Fruit fly (Drosophila melanogaster) whole organism, embryonic: ENCODE results near the gene CG11703.

Source experiments
- BEAF-32 ChIP-seq: fragments of 200-800 bp; sonication (Bioruptor generic); optimal IDR thresholded peaks from 3 replicates; lab custom pipeline; 2017; ENCODE audit warnings: missing biosample characterization, missing genetic modification characterization, mild to moderate bottlenecking, moderate library complexity, missing genetic modification reagents
- Bgb ChIP-seq: fragments of 200-800 bp; sonication (Bioruptor generic); IDR thresholded peaks from 2 replicates; pipeline ENCODE4 v1.3.6; 2022; ENCODE audit warnings: missing biosample characterization, missing genetic modification characterization; ENCODE audit not compliant: partially characterized antibody
- Bteb2 ChIP-seq: fragments of 200-800 bp; sonication (Bioruptor generic); optimal IDR thresholded peaks from 2 replicates; lab custom pipeline; 2016; ENCODE audit warnings: missing biosample characterization, missing genetic modification characterization
- CG10565 ChIP-seq: fragments of 200-800 bp; sonication (Bioruptor generic); optimal IDR thresholded peaks from 3 replicates; lab custom pipeline; 2016; ENCODE audit warnings: missing biosample characterization, mild to moderate bottlenecking, missing genetic modification characterization
- CG12155 ChIP-seq: fragments of 200-800 bp; sonication (Bioruptor generic); optimal IDR thresholded peaks from 3 replicates; lab custom pipeline; 2016; ENCODE audit warnings: missing biosample characterization, missing genetic modification characterization
- CG12744 ChIP-seq: fragments of 200-800 bp; sonication (Bioruptor generic); optimal IDR thresholded peaks from 2 replicates; lab custom pipeline; 2016; ENCODE audit warnings: missing biosample characterization, missing genetic modification characterization
- CG14860 ChIP-seq: fragments of 200-800 bp; sonication (Bioruptor generic); IDR thresholded peaks from 3 replicates; pipeline ENCODE4 v1.3.6; 2022; ENCODE audit warnings: missing biosample characterization, missing genetic modification characterization; ENCODE audit not compliant: partially characterized antibody
- CG1529 ChIP-seq: fragments of 200-800 bp; sonication (Bioruptor generic); optimal IDR thresholded peaks from 3 replicates; lab custom pipeline; 2018; ENCODE audit warnings: missing biosample characterization, missing genetic modification characterization
- CG15696 ChIP-seq: fragments of 200-800 bp; sonication (Bioruptor generic); optimal IDR thresholded peaks from 2 replicates; lab custom pipeline; 2019; ENCODE audit warnings: missing biosample characterization, mild to moderate bottlenecking, missing genetic modification characterization, moderate library complexity
- CG16813 ChIP-seq: fragments of 200-800 bp; sonication (Bioruptor generic); IDR thresholded peaks from 3 replicates; pipeline ENCODE4 v1.3.6; 2022; ENCODE audit warnings: missing biosample characterization, missing genetic modification characterization; ENCODE audit not compliant: partially characterized antibody
- CG17802 ChIP-seq: fragments of 200-800 bp; sonication (Bioruptor generic); optimal IDR thresholded peaks from 2 replicates; lab custom pipeline; 2018; ENCODE audit warnings: missing biosample characterization, mild to moderate bottlenecking, missing genetic modification characterization, moderate library complexity
- CG18476 ChIP-seq: fragments of 200-800 bp; sonication (Bioruptor generic); optimal IDR thresholded peaks from 2 replicates; lab custom pipeline; 2016; ENCODE audit warnings: missing biosample characterization, mild to moderate bottlenecking, missing genetic modification characterization
- CG2202 ChIP-seq: fragments of 200-800 bp; sonication (Bioruptor generic); optimal IDR thresholded peaks from 2 replicates; lab custom pipeline; 2018; ENCODE audit warnings: missing biosample characterization, mild to moderate bottlenecking, missing genetic modification characterization
- CG33213 ChIP-seq: fragments of 200-800 bp; sonication (Bioruptor generic); optimal IDR thresholded peaks from 3 replicates; lab custom pipeline; 2016; ENCODE audit warnings: missing biosample characterization, missing genetic modification characterization
- CG9727 ChIP-seq: fragments of 200-800 bp; sonication (Bioruptor generic); optimal IDR thresholded peaks from 3 replicates; lab custom pipeline; 2017; ENCODE audit warnings: missing biosample characterization, mild to moderate bottlenecking, missing genetic modification characterization
- CG9876 ChIP-seq: fragments of 200-800 bp; sonication (Bioruptor generic); optimal IDR thresholded peaks from 2 replicates; lab custom pipeline; 2016; ENCODE audit warnings: missing biosample characterization, missing genetic modification characterization
- CG9932 ChIP-seq: fragments of 200-800 bp; sonication (Bioruptor generic); IDR thresholded peaks from 2 replicates; pipeline ENCODE4 v1.3.6; 2022; ENCODE audit warnings: missing biosample characterization, missing genetic modification characterization
- D19B ChIP-seq: fragments of 200-800 bp; sonication (Bioruptor generic); optimal IDR thresholded peaks from 2 replicates; lab custom pipeline; 2017; ENCODE audit warnings: missing biosample characterization, mild to moderate bottlenecking, missing genetic modification characterization
- H2.0 ChIP-seq: fragments of 200-800 bp; sonication (Bioruptor generic); IDR thresholded peaks from 2 replicates; pipeline ENCODE4 v1.3.6; 2022; ENCODE audit warnings: missing biosample characterization, missing genetic modification characterization
- Hsf ChIP-seq: fragments of 200-800 bp; sonication (Bioruptor generic); optimal IDR thresholded peaks from 3 replicates; lab custom pipeline; 2016; ENCODE audit warnings: missing biosample characterization, missing genetic modification characterization
- MBD-R2 ChIP-seq: fragments of 200-800 bp; sonication (Bioruptor generic); IDR thresholded peaks from 2 replicates; pipeline ENCODE4 v1.3.6; 2022; ENCODE audit warnings: missing biosample characterization, missing genetic modification characterization
- Nf-YB ChIP-seq: fragments of 200-800 bp; sonication (Bioruptor generic); optimal IDR thresholded peaks from 3 replicates; lab custom pipeline; 2019; ENCODE audit warnings: missing biosample characterization, mild to moderate bottlenecking, missing genetic modification characterization, moderate library complexity
- Sin3A ChIP-seq: fragments of >200 bp; optimal IDR thresholded peaks from 2 replicates; lab custom pipeline; 2018
- Six4 ChIP-seq: fragments of 200-800 bp; sonication (Bioruptor generic); optimal IDR thresholded peaks from 2 replicates; lab custom pipeline; 2016; ENCODE audit warnings: missing biosample characterization, missing genetic modification characterization
- abd-A ChIP-seq: fragments of 200-800 bp; sonication (Bioruptor generic); optimal IDR thresholded peaks from 3 replicates; lab custom pipeline; 2019; ENCODE audit warnings: missing biosample characterization, mild to moderate bottlenecking, missing genetic modification characterization, moderate library complexity
- al ChIP-seq: fragments of 200-800 bp; sonication (Bioruptor generic); IDR thresholded peaks from 2 replicates; pipeline ENCODE4 v1.3.6; 2022; ENCODE audit warnings: missing biosample characterization, missing genetic modification characterization
- cg ChIP-seq: fragments of 200-800 bp; sonication (Bioruptor generic); optimal IDR thresholded peaks from 3 replicates; lab custom pipeline; 2019; ENCODE audit warnings: missing biosample characterization, mild to moderate bottlenecking, missing genetic modification characterization, moderate library complexity
- cwo ChIP-seq: fragments of 200-800 bp; sonication (Bioruptor generic); optimal IDR thresholded peaks from 3 replicates; lab custom pipeline; 2017; ENCODE audit warnings: missing biosample characterization, missing genetic modification characterization, mild to moderate bottlenecking, moderate library complexity, missing genetic modification reagents
- en ChIP-seq: fragments of 200-800 bp; sonication (Bioruptor generic); optimal IDR thresholded peaks from 2 replicates; lab custom pipeline; 2016; ENCODE audit warnings: missing biosample characterization, missing genetic modification characterization
- fru ChIP-seq: fragments of >200 bp; optimal IDR thresholded peaks from 2 replicates; lab custom pipeline; 2017
- fu2 ChIP-seq: fragments of 200-800 bp; sonication (Bioruptor generic); optimal IDR thresholded peaks from 2 replicates; lab custom pipeline; 2016; ENCODE audit warnings: missing biosample characterization, missing genetic modification characterization
- gro ChIP-seq: fragments of 200-800 bp; sonication (Bioruptor generic); optimal IDR thresholded peaks from 2 replicates; lab custom pipeline; 2016; ENCODE audit warnings: missing biosample characterization, missing genetic modification characterization
- gsb ChIP-seq: fragments of 200-800 bp; sonication (Bioruptor generic); IDR thresholded peaks from 2 replicates; pipeline ENCODE4 v1.3.6; 2022; ENCODE audit warnings: missing biosample characterization, missing genetic modification characterization
- gsb-n ChIP-seq: fragments of 200-800 bp; sonication (Bioruptor generic); optimal IDR thresholded peaks from 3 replicates; lab custom pipeline; 2018; ENCODE audit warnings: missing biosample characterization, mild to moderate bottlenecking, missing genetic modification characterization
- ken ChIP-seq: fragments of 200-800 bp; sonication (Bioruptor generic); IDR thresholded peaks from 3 replicates; pipeline ENCODE4 v1.3.6; 2022; ENCODE audit warnings: missing biosample characterization, missing genetic modification characterization
- knrl ChIP-seq: fragments of 200-800 bp; sonication (Bioruptor generic); IDR thresholded peaks from 3 replicates; pipeline ENCODE4 v1.3.6; 2022; ENCODE audit warnings: missing biosample characterization, missing genetic modification characterization; ENCODE audit not compliant: partially characterized antibody
- lbe ChIP-seq: fragments of 200-800 bp; sonication (Bioruptor generic); optimal IDR thresholded peaks from 2 replicates; lab custom pipeline; 2016; ENCODE audit warnings: missing biosample characterization, mild to moderate bottlenecking, missing genetic modification characterization
- onecut ChIP-seq: fragments of 200-800 bp; sonication (Bioruptor generic); IDR thresholded peaks from 2 replicates; pipeline ENCODE4 v1.3.6; 2022; ENCODE audit warnings: missing biosample characterization, missing genetic modification characterization
- prd ChIP-seq, 3 experiments: fragments of >200 bp in 2 of 3; fragments of 200-800 bp in 1 of 3; sonication (Bioruptor generic) in 1 of 3; optimal IDR thresholded peaks in 2 of 3; IDR thresholded peaks in 1 of 3; 2 replicates in 2 of 3; 3 replicates in 1 of 3; pipeline versions ENCODE4 v1.3.6 to Lab custom; 2017 to 2022; ENCODE audit warnings: missing biosample characterization in 1 of 3, missing genetic modification characterization in 1 of 3
- pzg ChIP-seq: fragments of 200-800 bp; sonication (Bioruptor generic); optimal IDR thresholded peaks from 3 replicates; lab custom pipeline; 2018; ENCODE audit warnings: missing biosample characterization, mild to moderate bottlenecking, missing genetic modification characterization, moderate library complexity
- scrt ChIP-seq: fragments of 200-800 bp; sonication (Bioruptor generic); optimal IDR thresholded peaks from 2 replicates; lab custom pipeline; 2018; ENCODE audit warnings: missing biosample characterization, mild to moderate bottlenecking, missing genetic modification characterization, moderate library complexity
- sna ChIP-seq: fragments of 200-800 bp; sonication (Bioruptor generic); IDR thresholded peaks from 2 replicates; pipeline ENCODE4 v1.3.6; 2022; ENCODE audit warnings: missing biosample characterization, missing genetic modification characterization; ENCODE audit not compliant: partially characterized antibody
- so ChIP-seq: fragments of 200-800 bp; sonication (Bioruptor generic); IDR thresholded peaks from 3 replicates; pipeline ENCODE4 v1.3.6; 2022; ENCODE audit warnings: missing biosample characterization, missing genetic modification characterization
- sr ChIP-seq: fragments of 200-800 bp; sonication (Bioruptor generic); IDR thresholded peaks from 3 replicates; pipeline ENCODE4 v1.3.6; 2022; ENCODE audit warnings: missing biosample characterization, missing genetic modification characterization
- tgo ChIP-seq: fragments of 200-800 bp; sonication (Bioruptor generic); IDR thresholded peaks from 3 replicates; pipeline ENCODE4 v1.3.6; 2022; ENCODE audit warnings: missing biosample characterization, missing genetic modification characterization
- tin ChIP-seq: fragments of 200-800 bp; sonication (Bioruptor generic); optimal IDR thresholded peaks from 3 replicates; lab custom pipeline; 2016; ENCODE audit warnings: missing biosample characterization, missing genetic modification characterization
- toy ChIP-seq: fragments of 200-800 bp; sonication (Bioruptor generic); IDR thresholded peaks from 2 replicates; pipeline ENCODE4 v1.3.6; 2022; ENCODE audit warnings: missing biosample characterization, missing genetic modification characterization
- ttk ChIP-seq: fragments of 200-800 bp; sonication (Bioruptor generic); IDR thresholded peaks from 2 replicates; pipeline ENCODE4 v2.1.2; 2022; ENCODE audit warnings: missing biosample characterization, missing genetic modification characterization
- vfl ChIP-seq: fragments of 200-800 bp; sonication (Bioruptor generic); optimal IDR thresholded peaks from 2 replicates; lab custom pipeline; 2016; ENCODE audit warnings: missing biosample characterization, missing genetic modification characterization
- vvl ChIP-seq: fragments of 200-800 bp; sonication (Bioruptor generic); IDR thresholded peaks from 2 replicates; pipeline ENCODE4 v1.3.6; 2022; ENCODE audit warnings: missing biosample characterization, missing genetic modification characterization

Gene CG11703

dm6 chr3R:19180263-19180893 is 47.6 kb downstream of the CG11703 start, which contains the start of the genes CG5555 and myd (continued):
- TF ChIP-seq CG14860 (GFP tag; lab: Robert Waterston, UW) (peak; percentile 75), al (GFP tag; lab: Robert Waterston, UW) (no peak), CG15696 (tag; lab: Kevin White, UChicago) (no peak), CG18476 (GFP tag; lab: Kevin White, UChicago) (no peak), Nf-YB (GFP tag; lab: Kevin White, UChicago) (peak; percentile 16), CG9932 (GFP tag; lab: Robert Waterston, UW) (peak; percentile 74), prd (optimal IDR thresholded peaks at IDR 0.05; lab: Kevin White, UChicago) (no peak), prd (GFP tag; IDR thresholded peaks at IDR 0.05; lab: Robert Waterston, UW) (0 out of 3 replicates have a peak, but pooled peaks have one; percentile 42), cwo (GFP tag; lab: Kevin White, UChicago) (no peak), ken (GFP tag; lab: Robert Waterston, UW) (peak; percentile 50; the same call in 1 of the 3 replicates), CG33213 (GFP tag; lab: Kevin White, UChicago) (peak; percentile 49), toy (GFP tag; lab: Robert Waterston, UW) (no peak), gsb-n (no peak), BEAF-32 (GFP tag; lab: Kevin White, UChicago) (peak; percentile 67), gro (GFP tag; lab: Kevin White, UChicago) (peak; percentile 80), D19B (GFP tag; lab: Kevin White, UChicago) (no peak), Hsf (peak; percentile 47), CG9727 (GFP tag; lab: Kevin White, UChicago) (no peak), sna (GFP tag; lab: Robert Waterston, UW) (peak; percentile 82), CG1529 (peak; percentile 14), Bteb2 (GFP tag; lab: Kevin White, UChicago) (peak; percentile 35), vfl (peak; percentile 28), CG12155 (GFP tag; lab: Kevin White, UChicago) (peak; percentile 52), tgo (GFP tag; lab: Robert Waterston, UW) (peak; percentile 35; the same call in 2 of the 3 replicates), ttk (GFP tag; lab: Robert Waterston, UW) (no peak), tin (no peak), cg (GFP tag; lab: Kevin White, UChicago) (no peak), scrt (GFP tag; lab: Kevin White, UChicago) (peak; percentile 30), gsb (GFP tag; lab: Robert Waterston, UW) (no peak), fru (lab: Kevin White, UChicago) (no peak), abd-A (tag; lab: Kevin White, UChicago) (peak; percentile 47), CG12744 (GFP tag; lab: Kevin White, UChicago) (peak; percentile 40), en (GFP tag; lab: Kevin White, UChicago) (no peak), Bgb (peak; percentile 77), CG16813 (GFP tag; lab: Robert Waterston, UW) (peak; percentile 68), Sin3A (peak; percentile 35), lbe (GFP tag; lab: Kevin White, UChicago) (peak; percentile 65), sr (no peak), fu2 (GFP tag; lab: Kevin White, UChicago) (peak; percentile 26), Six4 (GFP tag; lab: Kevin White, UChicago) (peak; percentile 2), CG9876 (no peak), CG2202 (no peak), CG17802 (tag; lab: Kevin White, UChicago) (no peak), pzg (peak; percentile 60), CG10565 (GFP tag; lab: Kevin White, UChicago) (no peak), vvl (GFP tag; lab: Robert Waterston, UW) (peak; percentile 65; the same call in 1 of the 2 replicates), knrl (peak; percentile 65; the same call in 2 of the 3 replicates), onecut (GFP tag; lab: Robert Waterston, UW) (peak; percentile 29; the same call in 1 of the 2 replicates), H2.0 (GFP tag; lab: Robert Waterston, UW) (peak; percentile 25; the same call in 1 of the 2 replicates), so (GFP tag; lab: Robert Waterston, UW) (0 out of 3 replicates have a peak, but pooled peaks have one; percentile 13), MBD-R2 (GFP tag; lab: Robert Waterston, UW) (peak; percentile 52)
